Worm (Caenorhabditis elegans): ENCODE data around the gene pst-2.

DNA sequence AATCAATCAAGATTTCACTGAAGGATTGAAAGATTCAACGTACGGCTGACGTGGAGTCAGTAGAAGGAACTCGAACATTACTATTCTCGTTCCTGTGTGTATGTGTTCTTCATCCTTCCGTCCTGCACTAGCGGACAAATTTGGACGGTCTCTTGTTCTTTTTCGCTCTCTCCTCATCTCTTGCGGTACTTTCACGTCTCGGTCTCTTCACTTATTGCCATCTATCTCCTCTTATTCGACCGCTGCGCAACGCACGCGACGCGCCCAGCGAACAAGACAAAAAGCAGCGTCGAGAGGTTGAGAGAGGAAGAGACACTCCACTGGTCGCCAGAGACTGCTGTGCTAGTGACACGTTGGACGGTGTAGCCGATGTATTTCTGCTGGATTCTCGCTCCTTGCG is 35.2 kb downstream of the pst-2 start:
- TF ChIP-seq F13C5.2 (tag; optimal IDR thresholded peaks at IDR 0.05), result peak; percentile 54
- TF ChIP-seq tbx-37 (GFP tag; conservative IDR thresholded peaks at IDR 0.05), result 0 out of 2 replicates have a peak, but pooled peaks have one; percentile 8
- no peak for TF ChIP-seq ama-1 (optimal IDR thresholded peaks at IDR 0.05)
- TF ChIP-seq hmbx-1 (tag; optimal IDR thresholded peaks at IDR 0.05), result no peak
- no peak for TF ChIP-seq ceh-36 (tag; optimal IDR thresholded peaks at IDR 0.05)
- TF ChIP-seq B0310.2 (tag; optimal IDR thresholded peaks at IDR 0.05), result no peak
- no peak for TF ChIP-seq flt-1 (GFP tag; IDR thresholded peaks at IDR 0.05)
- TF ChIP-seq hnd-1 (tag; optimal IDR thresholded peaks at IDR 0.05), result no peak
- no peak for TF ChIP-seq tbx-11 (GFP tag; IDR thresholded peaks at IDR 0.05)
- TF ChIP-seq ets-7 (tag; optimal IDR thresholded peaks at IDR 0.05), result peak; percentile 11
- TF ChIP-seq scrt-1 (GFP tag; IDR thresholded peaks at IDR 0.05), result no peak
- no peak for TF ChIP-seq tra-4 (tag; optimal IDR thresholded peaks at IDR 0.05)
- no peak for TF ChIP-seq ceh-13 (GFP tag; optimal IDR thresholded peaks at IDR 0.05)
- peak; percentile 61 for TF ChIP-seq hmg-4 (GFP tag; optimal IDR thresholded peaks at IDR 0.05)

Measured in whole organism, early embryonic.